Fruit fly (Drosophila melanogaster) whole organism, embryonic: ENCODE results near the gene CG3277.

Experiments used
- ATbp ChIP-seq: fragments of 200-800 bp; sonication (Bioruptor generic); optimal IDR thresholded peaks from 2 replicates; lab custom pipeline; 2017; ENCODE audit warnings: missing biosample characterization, mild to moderate bottlenecking, missing genetic modification characterization, missing genetic modification reagents
- Abd-B ChIP-seq: fragments of 200-800 bp; sonication (Bioruptor generic); optimal IDR thresholded peaks from 2 replicates; lab custom pipeline; 2018; ENCODE audit warnings: missing biosample characterization, mild to moderate bottlenecking, missing genetic modification characterization, moderate library complexity
- Ada2b ChIP-seq: fragments of 200-800 bp; sonication (Bioruptor generic); IDR thresholded peaks from 2 replicates; pipeline ENCODE4 v1.3.6; 2022; ENCODE audit warnings: missing biosample characterization, missing genetic modification characterization
- BtbVII ChIP-seq: fragments of 200-800 bp; sonication (Bioruptor generic); optimal IDR thresholded peaks from 3 replicates; lab custom pipeline; 2017; ENCODE audit warnings: missing biosample characterization, mild to moderate bottlenecking, missing genetic modification characterization
- CG10209 ChIP-seq: fragments of 200-800 bp; sonication (Bioruptor generic); optimal IDR thresholded peaks from 3 replicates; lab custom pipeline; 2017; ENCODE audit warnings: missing biosample characterization, mild to moderate bottlenecking, missing genetic modification characterization, missing genetic modification reagents
- CG1024 ChIP-seq: fragments of 200-800 bp; sonication (Bioruptor generic); IDR thresholded peaks from 2 replicates; pipeline ENCODE4 v1.3.6; 2022; ENCODE audit warnings: missing biosample characterization, missing genetic modification characterization
- CG10543 ChIP-seq: fragments of 200-800 bp; sonication (Bioruptor generic); optimal IDR thresholded peaks from 3 replicates; lab custom pipeline; 2017; ENCODE audit warnings: missing biosample characterization, mild to moderate bottlenecking, missing genetic modification characterization, moderate library complexity
- CG10959 ChIP-seq: fragments of 200-800 bp; sonication (Bioruptor generic); IDR thresholded peaks from 2 replicates; pipeline ENCODE4 v1.3.6; 2022; ENCODE audit warnings: missing biosample characterization, missing genetic modification characterization
- CG12104 ChIP-seq: fragments of 200-800 bp; sonication (Bioruptor generic); optimal IDR thresholded peaks from 3 replicates; lab custom pipeline; 2016; ENCODE audit warnings: missing biosample characterization, missing genetic modification characterization
- CG16813 ChIP-seq: fragments of 200-800 bp; sonication (Bioruptor generic); IDR thresholded peaks from 3 replicates; pipeline ENCODE4 v1.3.6; 2022; ENCODE audit warnings: missing biosample characterization, missing genetic modification characterization; ENCODE audit not compliant: partially characterized antibody
- CG17385 ChIP-seq: fragments of 200-800 bp; sonication (Bioruptor generic); optimal IDR thresholded peaks from 3 replicates; lab custom pipeline; 2018; ENCODE audit warnings: missing biosample characterization, mild to moderate bottlenecking, missing genetic modification characterization
- CG1792 ChIP-seq: fragments of 200-800 bp; sonication (Bioruptor generic); optimal IDR thresholded peaks from 2 replicates; lab custom pipeline; 2016; ENCODE audit warnings: missing biosample characterization, missing genetic modification characterization
- CG1832 ChIP-seq: fragments of 200-800 bp; sonication (Bioruptor generic); optimal IDR thresholded peaks from 2 replicates; lab custom pipeline; 2017; ENCODE audit warnings: missing biosample characterization, mild to moderate bottlenecking, missing genetic modification characterization, inconsistent platforms
- CG18599 ChIP-seq: fragments of 200-800 bp; sonication (Bioruptor generic); optimal IDR thresholded peaks from 3 replicates; lab custom pipeline; 2017; ENCODE audit warnings: missing biosample characterization, missing genetic modification characterization, mild to moderate bottlenecking, moderate library complexity, missing genetic modification reagents
- CG2120 ChIP-seq: fragments of 200-800 bp; sonication (Bioruptor generic); optimal IDR thresholded peaks from 3 replicates; lab custom pipeline; 2016; ENCODE audit warnings: missing biosample characterization, missing genetic modification characterization
- CG30403 ChIP-seq: fragments of 200-800 bp; sonication (Bioruptor generic); optimal IDR thresholded peaks from 3 replicates; lab custom pipeline; 2016; ENCODE audit warnings: missing biosample characterization, missing genetic modification characterization
- CG31224 ChIP-seq: fragments of 200-800 bp; sonication (Bioruptor generic); IDR thresholded peaks from 2 replicates; pipeline ENCODE4 v1.3.6; 2022; ENCODE audit warnings: missing biosample characterization, missing genetic modification characterization
- CG32532 ChIP-seq: fragments of 200-800 bp; sonication (Bioruptor generic); IDR thresholded peaks from 2 replicates; pipeline ENCODE4 v1.3.6; 2022; ENCODE audit warnings: missing biosample characterization, missing genetic modification characterization
- CG32767 ChIP-seq: fragments of 200-800 bp; sonication (Bioruptor generic); IDR thresholded peaks from 2 replicates; pipeline ENCODE4 v1.3.6; 2022; ENCODE audit warnings: missing biosample characterization, missing genetic modification characterization
- CG34376 ChIP-seq: fragments of 200-800 bp; sonication (Bioruptor generic); optimal IDR thresholded peaks from 2 replicates; lab custom pipeline; 2018; ENCODE audit warnings: missing biosample characterization, mild to moderate bottlenecking, missing genetic modification characterization
- CG4854 ChIP-seq: fragments of 200-800 bp; sonication (Bioruptor generic); optimal IDR thresholded peaks from 2 replicates; lab custom pipeline; 2016; ENCODE audit warnings: missing biosample characterization, missing genetic modification characterization, inconsistent platforms
- CG7372 ChIP-seq: fragments of 200-800 bp; sonication (Bioruptor generic); IDR thresholded peaks from 2 replicates; pipeline ENCODE4 v1.3.6; 2022; ENCODE audit warnings: missing biosample characterization, missing genetic modification characterization
- CG7786 ChIP-seq: fragments of 200-800 bp; sonication (Bioruptor generic); optimal IDR thresholded peaks from 2 replicates; lab custom pipeline; 2016; ENCODE audit warnings: missing biosample characterization, missing genetic modification characterization
- CG9727 ChIP-seq: fragments of 200-800 bp; sonication (Bioruptor generic); optimal IDR thresholded peaks from 3 replicates; lab custom pipeline; 2017; ENCODE audit warnings: missing biosample characterization, mild to moderate bottlenecking, missing genetic modification characterization
- CHES-1-like ChIP-seq: fragments of 200-800 bp; sonication (Bioruptor generic); optimal IDR thresholded peaks from 2 replicates; lab custom pipeline; 2016; ENCODE audit warnings: missing biosample characterization, missing genetic modification characterization
- D19A ChIP-seq: fragments of 200-800 bp; optimal IDR thresholded peaks from 3 replicates; lab custom pipeline; 2019; ENCODE audit warnings: missing biosample characterization, mild to moderate bottlenecking, missing genetic modification characterization, moderate library complexity
- Fer3 ChIP-seq: fragments of 200-800 bp; sonication (Bioruptor generic); optimal IDR thresholded peaks from 2 replicates; lab custom pipeline; 2018; ENCODE audit warnings: missing biosample characterization, mild to moderate bottlenecking, missing genetic modification characterization, moderate library complexity
- H15 ChIP-seq: fragments of 200-800 bp; sonication (Bioruptor generic); IDR thresholded peaks from 3 replicates; pipeline ENCODE4 v1.3.6; 2022; ENCODE audit warnings: missing biosample characterization, missing genetic modification characterization
- Med ChIP-seq: fragments of 200-800 bp; sonication (Bioruptor generic); peaks from one replicate; lab custom pipeline; 2016; ENCODE audit warnings: missing biosample characterization, missing genetic modification characterization, mild to moderate bottlenecking, inconsistent platforms, moderate library complexity
- Meics ChIP-seq: fragments of 200-800 bp; sonication (Bioruptor generic); optimal IDR thresholded peaks from 2 replicates; lab custom pipeline; 2017; ENCODE audit warnings: missing biosample characterization, mild to moderate bottlenecking, missing genetic modification characterization
- Optix ChIP-seq: fragments of 200-800 bp; sonication (Bioruptor generic); IDR thresholded peaks from 3 replicates; pipeline ENCODE4 v1.3.6; 2022; ENCODE audit warnings: missing biosample characterization, missing genetic modification characterization
- Sox100B ChIP-seq: fragments of 200-800 bp; sonication (Bioruptor generic); optimal IDR thresholded peaks from 3 replicates; lab custom pipeline; 2018; ENCODE audit warnings: missing biosample characterization, mild to moderate bottlenecking, missing genetic modification characterization
- cg ChIP-seq: fragments of 200-800 bp; sonication (Bioruptor generic); optimal IDR thresholded peaks from 3 replicates; lab custom pipeline; 2019; ENCODE audit warnings: missing biosample characterization, mild to moderate bottlenecking, missing genetic modification characterization, moderate library complexity
- chif ChIP-seq, 2 experiments: fragments of 200-800 bp; sonication (Bioruptor generic); optimal IDR thresholded peaks; 3 replicates each; lab custom pipeline; 2016; ENCODE audit warnings: missing biosample characterization in 2 of 2, missing genetic modification characterization in 2 of 2
- cwo ChIP-seq: fragments of 200-800 bp; sonication (Bioruptor generic); optimal IDR thresholded peaks from 3 replicates; lab custom pipeline; 2017; ENCODE audit warnings: missing biosample characterization, missing genetic modification characterization, mild to moderate bottlenecking, moderate library complexity, missing genetic modification reagents
- ftz-f1 ChIP-seq: fragments of 200-800 bp; sonication (Bioruptor generic); optimal IDR thresholded peaks from 2 replicates; lab custom pipeline; 2016; ENCODE audit warnings: missing biosample characterization, missing genetic modification characterization
- grau ChIP-seq: fragments of 200-800 bp; optimal IDR thresholded peaks from 3 replicates; lab custom pipeline; 2019; ENCODE audit warnings: missing biosample characterization, mild to moderate bottlenecking, missing genetic modification characterization, moderate library complexity
- hb ChIP-seq: fragments of 200-800 bp; sonication (Bioruptor generic); IDR thresholded peaks from 3 replicates; pipeline ENCODE4 v1.3.6; 2022; ENCODE audit warnings: missing biosample characterization, missing genetic modification characterization; ENCODE audit not compliant: partially characterized antibody
- lab ChIP-seq: fragments of 200-800 bp; sonication (Bioruptor generic); optimal IDR thresholded peaks from 3 replicates; lab custom pipeline; 2017; ENCODE audit warnings: missing biosample characterization, missing genetic modification characterization, mild to moderate bottlenecking, moderate library complexity, missing genetic modification reagents
- lbe ChIP-seq: fragments of 200-800 bp; sonication (Bioruptor generic); optimal IDR thresholded peaks from 2 replicates; lab custom pipeline; 2016; ENCODE audit warnings: missing biosample characterization, mild to moderate bottlenecking, missing genetic modification characterization
- lilli ChIP-seq: fragments of 200-800 bp; sonication (Bioruptor generic); optimal IDR thresholded peaks from 3 replicates; lab custom pipeline; 2016; ENCODE audit warnings: missing biosample characterization, missing genetic modification characterization
- lov ChIP-seq, 2 experiments: fragments of 200-800 bp in 1 of 2; fragments of >200 bp in 1 of 2; sonication (Bioruptor generic) in 1 of 2; IDR thresholded peaks in 1 of 2; optimal IDR thresholded peaks in 1 of 2; 2 replicates in 1 of 2; 3 replicates in 1 of 2; pipeline versions ENCODE4 v1.3.6 to Lab custom; 2017 to 2022; ENCODE audit warnings: missing biosample characterization in 1 of 2, missing genetic modification characterization in 1 of 2
- pan ChIP-seq, 4 experiments: fragments of >200 bp in 3 of 4; fragments of 200-800 bp in 1 of 4; sonication (Bioruptor generic) in 1 of 4; optimal IDR thresholded peaks in 3 of 4; IDR thresholded peaks in 1 of 4; 2 replicates each; pipeline versions ENCODE4 v1.3.6 to Lab custom; 2017 to 2022; ENCODE audit warnings: missing biosample characterization in 2 of 4, missing genetic modification characterization in 2 of 4, mixed read lengths in 1 of 4
- prd ChIP-seq, 3 experiments: fragments of >200 bp in 2 of 3; fragments of 200-800 bp in 1 of 3; sonication (Bioruptor generic) in 1 of 3; optimal IDR thresholded peaks in 2 of 3; IDR thresholded peaks in 1 of 3; 2 replicates in 2 of 3; 3 replicates in 1 of 3; pipeline versions ENCODE4 v1.3.6 to Lab custom; 2017 to 2022; ENCODE audit warnings: missing biosample characterization in 1 of 3, missing genetic modification characterization in 1 of 3
- sens ChIP-seq: fragments of 200-800 bp; sonication (Bioruptor generic); peaks from one replicate; lab custom pipeline; 2016; ENCODE audit warnings: missing biosample characterization, missing genetic modification characterization
- sob ChIP-seq: fragments of 200-800 bp; sonication (Bioruptor generic); IDR thresholded peaks from 2 replicates; pipeline ENCODE4 v1.3.6; 2022; ENCODE audit warnings: missing biosample characterization, missing genetic modification characterization
- ttk ChIP-seq: fragments of 200-800 bp; sonication (Bioruptor generic); IDR thresholded peaks from 2 replicates; pipeline ENCODE4 v2.1.2; 2022; ENCODE audit warnings: missing biosample characterization, missing genetic modification characterization
- usp ChIP-seq: fragments of >200 bp; optimal IDR thresholded peaks from 2 replicates; lab custom pipeline; 2017; ENCODE audit warnings: missing biosample characterization, missing genetic modification characterization
- zf30C ChIP-seq: fragments of 200-800 bp; sonication (Bioruptor generic); optimal IDR thresholded peaks from 3 replicates; lab custom pipeline; 2018; ENCODE audit warnings: missing biosample characterization, mild to moderate bottlenecking, missing genetic modification characterization

CG3277 gene

dm6 chr2L:3356193-3356645, 52.3 kb downstream of the CG3277 start (continued):
- TF ChIP-seq CG4854 (GFP tag; lab: Kevin White, UChicago), result no peak
- no peak for TF ChIP-seq usp
- peak; percentile 74 for TF ChIP-seq CG2120
- peak; percentile 9 for TF ChIP-seq CG12104
- TF ChIP-seq CG32532, result peak; percentile 59
- no peak for TF ChIP-seq pan (optimal IDR thresholded peaks at IDR 0.05; lab: Kevin White, UChicago)
- no peak for TF ChIP-seq pan (GFP tag; optimal IDR thresholded peaks at IDR 0.05 in 1 of 2, IDR thresholded peaks at IDR 0.05 in 1 of 2)
- TF ChIP-seq D19A, result no peak
- TF ChIP-seq cg (GFP tag; lab: Kevin White, UChicago), result peak; percentile 19
- no peak for TF ChIP-seq lov (optimal IDR thresholded peaks at IDR 0.05; lab: Kevin White, UChicago)
- no peak for TF ChIP-seq lov (GFP tag; IDR thresholded peaks at IDR 0.05; lab: Robert Waterston, UW)
- TF ChIP-seq CG18599 (GFP tag; lab: Kevin White, UChicago), result peak; percentile 66
- TF ChIP-seq CG7786 (GFP tag; lab: Kevin White, UChicago), result peak; percentile 40
- TF ChIP-seq chif (GFP tag; optimal IDR thresholded peaks at IDR 0.05; lab: Kevin White, UChicago), result peak in 1 of 2 experiments; percentile 57
- no peak for TF ChIP-seq Optix (GFP tag; lab: Robert Waterston, UW)
- TF ChIP-seq Sox100B, result no peak
- TF ChIP-seq lbe (GFP tag; lab: Kevin White, UChicago), result no peak
- peak; percentile 41 for TF ChIP-seq lab (GFP tag; lab: Kevin White, UChicago)
- no peak for TF ChIP-seq Fer3
- TF ChIP-seq CG10209, result peak; percentile 2
- TF ChIP-seq Med (GFP tag; lab: Kevin White, UChicago), result peak; percentile 78
- peak; percentile 12 for TF ChIP-seq BtbVII
- TF ChIP-seq sob (GFP tag; lab: Robert Waterston, UW), result peak; percentile 68
- no peak for TF ChIP-seq CG16813 (GFP tag; lab: Robert Waterston, UW)
- peak; percentile 46 for TF ChIP-seq lilli (GFP tag; lab: Kevin White, UChicago)
- no peak for TF ChIP-seq CG1024
- TF ChIP-seq CG34376, result peak; percentile 1
- TF ChIP-seq Ada2b, result peak; percentile 39; the same call in 1 of the 2 replicates
- no peak for TF ChIP-seq H15
- no peak for TF ChIP-seq CG32767
- peak; percentile 30 for TF ChIP-seq CG30403 (GFP tag; lab: Kevin White, UChicago)
- TF ChIP-seq ttk (GFP tag; lab: Robert Waterston, UW), result no peak
- TF ChIP-seq ATbp (GFP tag; lab: Kevin White, UChicago), result no peak
- TF ChIP-seq CG1792 (GFP tag; lab: Kevin White, UChicago), result peak; percentile 3
- TF ChIP-seq CG17385 (GFP tag; lab: Kevin White, UChicago), result peak; percentile 24
- TF ChIP-seq grau (tag; lab: Kevin White, UChicago), result peak; percentile 43
- peak; percentile 58 for TF ChIP-seq cwo
- TF ChIP-seq CG31224 (GFP tag; lab: Robert Waterston, UW), result 0 out of 2 replicates have a peak, but pooled peaks have one; percentile 9
- no peak for TF ChIP-seq Abd-B (GFP tag; lab: Kevin White, UChicago)
- no peak for TF ChIP-seq CG10959
- TF ChIP-seq CHES-1-like (GFP tag; lab: Kevin White, UChicago), result peak; percentile 33
- TF ChIP-seq CG10543 (GFP tag; lab: Kevin White, UChicago), result peak; percentile 52
- TF ChIP-seq sens (GFP tag; lab: Kevin White, UChicago), result peak; percentile 60
- no peak for TF ChIP-seq CG1832 (GFP tag; lab: Kevin White, UChicago)
- TF ChIP-seq hb (GFP tag; lab: Robert Waterston, UW), result no peak
- no peak for TF ChIP-seq prd (optimal IDR thresholded peaks at IDR 0.05; lab: Kevin White, UChicago)
- TF ChIP-seq prd (GFP tag; IDR thresholded peaks at IDR 0.05; lab: Robert Waterston, UW), result no peak
- TF ChIP-seq ftz-f1 (GFP tag; lab: Kevin White, UChicago), result peak; percentile 96
- TF ChIP-seq CG9727 (GFP tag; lab: Kevin White, UChicago), result no peak
- no peak for TF ChIP-seq CG7372 (GFP tag; lab: Robert Waterston, UW)
- peak; percentile 19 for TF ChIP-seq Meics (GFP tag; lab: Kevin White, UChicago)
- peak; percentile 52 for TF ChIP-seq zf30C (GFP tag; lab: Kevin White, UChicago)
